Worm (Caenorhabditis elegans) whole organism, L4 larva: ENCODE results near the gene F48G7.7.
A peak's percentile ranks its signal among the peaks of the same experiment; 100 is the strongest.

Experiments
- R02D3.7 ChIP-seq: fragments of 150-350 bp; sonication (generic microtip); optimal IDR thresholded peaks from 3 replicates; lab custom pipeline; 2014; ENCODE audit warnings: missing biosample characterization, missing genetic modification characterization
- Y105C5A.15 ChIP-seq: fragments of 200-800 bp; sonication (Bioruptor generic); IDR thresholded peaks from 2 replicates; pipeline ENCODE4 v1.3.6; 2022; ENCODE audit warnings: missing genetic modification characterization, missing compliant biosample characterization
- aly-2 ChIP-seq: sonication (generic microtip); optimal IDR thresholded peaks from 2 replicates; lab custom pipeline; 2018; ENCODE audit warnings: missing biosample characterization, missing genetic modification characterization
- attf-4 ChIP-seq: sonication (generic microtip); optimal IDR thresholded peaks from 3 replicates; lab custom pipeline; 2017; ENCODE audit warnings: missing biosample characterization, missing genetic modification characterization
- cey-2 ChIP-seq: sonication (generic microtip); optimal IDR thresholded peaks from 3 replicates; lab custom pipeline; 2017; ENCODE audit warnings: missing genetic modification characterization, mild to moderate bottlenecking, missing compliant biosample characterization, antibody characterized with exemption, borderline replicate concordance; ENCODE audit not compliant: insufficient read depth
- daf-16 ChIP-seq, 3 experiments: sonication (generic microtip); optimal IDR thresholded peaks; 2 replicates each; lab custom pipeline; 2016 to 2017; ENCODE audit warnings: missing genetic modification characterization in 3 of 3, missing genetic modification reagents in 3 of 3, mild to moderate bottlenecking in 2 of 3, missing compliant biosample characterization in 2 of 3, missing biosample characterization in 1 of 3, moderate library complexity in 1 of 3
- daf-8 ChIP-seq: fragments of 200-800 bp; sonication (Bioruptor generic); IDR thresholded peaks from 2 replicates; pipeline ENCODE4 v1.3.6; 2022; ENCODE audit warnings: missing genetic modification characterization, missing compliant biosample characterization
- fkh-10 ChIP-seq: fragments of 150-350 bp; optimal IDR thresholded peaks from 2 replicates; lab custom pipeline; 2014; ENCODE audit warnings: missing biosample characterization, missing genetic modification reagents, missing genetic modification characterization
- hmg-1.1 ChIP-seq: fragments of 200-800 bp; sonication (Bioruptor generic); IDR thresholded peaks from 2 replicates; pipeline ENCODE4 v1.3.6; 2022; ENCODE audit warnings: missing genetic modification reagents, missing genetic modification characterization, missing compliant biosample characterization
- jun-1 ChIP-seq: fragments of 150-350 bp; optimal IDR thresholded peaks from 2 replicates; lab custom pipeline; 2014; ENCODE audit warnings: missing biosample characterization, missing genetic modification reagents, missing genetic modification characterization
- lim-7 ChIP-seq: fragments of 200-800 bp; sonication (Bioruptor generic); IDR thresholded peaks from 2 replicates; pipeline ENCODE4 v1.3.6; 2022; ENCODE audit warnings: missing genetic modification characterization, missing compliant biosample characterization
- lin-15B ChIP-seq: fragments of 150-350 bp; sonication (generic microtip); optimal IDR thresholded peaks from 3 replicates; lab custom pipeline; 2014; ENCODE audit warnings: missing biosample characterization, missing genetic modification characterization
- lin-29 ChIP-seq: fragments of 200-800 bp; sonication (Bioruptor generic); IDR thresholded peaks from 2 replicates; pipeline ENCODE4 v1.3.6; 2022; ENCODE audit warnings: missing genetic modification reagents, missing genetic modification characterization, missing compliant biosample characterization
- lin-38 ChIP-seq: fragments of 200-800 bp; sonication (Bioruptor generic); IDR thresholded peaks from 2 replicates; pipeline ENCODE4 v1.3.6; 2022; ENCODE audit warnings: missing genetic modification reagents, missing genetic modification characterization, missing compliant biosample characterization
- lin-39 ChIP-seq: fragments of 150-350 bp; optimal IDR thresholded peaks from 2 replicates; lab custom pipeline; 2014; ENCODE audit warnings: missing biosample characterization, missing genetic modification reagents, missing genetic modification characterization
- lsy-2 ChIP-seq, 2 experiments: fragments of 150-350 bp in 1 of 2; sonication (generic microtip) in 1 of 2; optimal IDR thresholded peaks; 2 replicates each; lab custom pipeline; 2014 to 2017; ENCODE audit warnings: missing biosample characterization in 2 of 2, missing genetic modification characterization in 2 of 2
- mdt-29 ChIP-seq: fragments of 200-800 bp; sonication (Bioruptor generic); IDR thresholded peaks from 2 replicates; pipeline ENCODE4 v1.3.6; 2022; ENCODE audit warnings: missing genetic modification reagents, missing genetic modification characterization, missing compliant biosample characterization
- mxl-3 ChIP-seq: fragments of 200-800 bp; sonication (Bioruptor generic); optimal IDR thresholded peaks from 2 replicates; lab custom pipeline; 2018; ENCODE audit warnings: mild to moderate bottlenecking, missing genetic modification characterization, missing compliant biosample characterization
- nhr-10 ChIP-seq: fragments of 150-350 bp; optimal IDR thresholded peaks from 2 replicates; lab custom pipeline; 2014; ENCODE audit warnings: missing biosample characterization, missing genetic modification characterization
- nhr-102 ChIP-seq: sonication (generic microtip); optimal IDR thresholded peaks from 2 replicates; lab custom pipeline; 2016; ENCODE audit warnings: mild to moderate bottlenecking, missing genetic modification characterization, moderate library complexity, missing compliant biosample characterization
- nhr-11 ChIP-seq: fragments of 150-350 bp; optimal IDR thresholded peaks from 2 replicates; lab custom pipeline; 2014; ENCODE audit warnings: missing biosample characterization, missing genetic modification characterization
- nhr-25 ChIP-seq: sonication (generic microtip); optimal IDR thresholded peaks from 2 replicates; lab custom pipeline; 2017; ENCODE audit warnings: missing genetic modification characterization, mild to moderate bottlenecking, missing compliant biosample characterization, antibody characterized with exemption, moderate library complexity, borderline replicate concordance; ENCODE audit not compliant: insufficient read depth
- nhr-48 ChIP-seq: sonication (generic microtip); optimal IDR thresholded peaks from 2 replicates; lab custom pipeline; 2016; ENCODE audit warnings: mild to moderate bottlenecking, missing genetic modification characterization, missing compliant biosample characterization
- nhr-76 ChIP-seq: fragments of 150-350 bp; optimal IDR thresholded peaks from 2 replicates; lab custom pipeline; 2014; ENCODE audit warnings: missing biosample characterization, missing genetic modification characterization
- rbr-2 ChIP-seq: sonication (generic microtip); optimal IDR thresholded peaks from 2 replicates; lab custom pipeline; 2016; ENCODE audit warnings: missing genotype, missing genetic modification characterization, missing compliant biosample characterization
- saeg-2 ChIP-seq: fragments of 200-800 bp; sonication (Bioruptor generic); IDR thresholded peaks from 2 replicates; pipeline ENCODE4 v1.3.6; 2022; ENCODE audit warnings: missing genetic modification reagents, missing genetic modification characterization, missing compliant biosample characterization
- snpc-1.2 ChIP-seq: fragments of 200-800 bp; sonication (Bioruptor generic); IDR thresholded peaks from 2 replicates; pipeline ENCODE4 v1.3.6; 2022; ENCODE audit warnings: missing genetic modification reagents, missing genetic modification characterization, missing compliant biosample characterization
- snpc-4 ChIP-seq: fragments of 150-350 bp; optimal IDR thresholded peaks from 2 replicates; lab custom pipeline; 2014; ENCODE audit warnings: missing biosample characterization, missing genetic modification characterization
- tra-1 ChIP-seq: fragments of 200-800 bp; sonication (Bioruptor generic); IDR thresholded peaks from 2 replicates; pipeline ENCODE4 v1.3.6; 2022; ENCODE audit warnings: missing genetic modification reagents, missing genetic modification characterization, missing compliant biosample characterization
- unc-39 ChIP-seq: sonication (generic microtip); optimal IDR thresholded peaks from 2 replicates; lab custom pipeline; 2017; ENCODE audit warnings: missing biosample characterization, missing genetic modification characterization
- zag-1 ChIP-seq: fragments of 150-350 bp; optimal IDR thresholded peaks from 2 replicates; lab custom pipeline; 2014; ENCODE audit warnings: missing biosample characterization, missing genetic modification characterization
- zip-2 ChIP-seq: fragments of 150-350 bp; optimal IDR thresholded peaks from 2 replicates; lab custom pipeline; 2014; ENCODE audit warnings: missing biosample characterization, missing genetic modification characterization

Gene F48G7.7

DNA sequence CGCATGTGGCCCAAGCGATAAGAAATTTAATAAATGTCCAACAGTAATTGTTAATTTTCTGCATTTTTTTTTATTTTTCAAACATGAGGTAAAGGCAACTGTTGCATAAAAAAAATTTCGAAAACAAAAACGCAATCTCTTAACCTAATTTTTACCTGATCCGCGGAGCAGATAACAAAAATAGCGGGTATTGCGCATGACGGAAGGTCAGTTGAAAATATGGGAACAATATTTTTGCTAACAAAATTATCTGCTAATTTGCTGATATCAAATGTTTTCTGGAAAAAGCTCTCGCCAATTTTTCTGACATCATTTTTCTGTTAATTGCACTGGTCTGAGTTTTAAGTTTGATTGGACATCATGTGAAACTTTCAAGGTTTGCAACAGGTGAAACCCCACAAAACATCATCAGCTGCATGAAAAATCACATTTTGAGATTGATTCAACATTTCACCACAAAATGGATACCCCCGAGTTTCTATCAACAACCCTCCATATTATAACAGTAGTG is 38.2 kb upstream of the F48G7.7 start, which contains the start of the genes F31F4.11 and srh-266:
F31F4.11 (minus strand) TSS at position 101 of the 511 bp plus-strand sequence.
srh-266 (plus strand) TSS at position 461 of the 511 bp plus-strand sequence.
- TF ChIP-seq nhr-25 (tag; lab: Kevin White, UChicago) = no peak
- no peak for TF ChIP-seq snpc-1.2 (GFP tag; lab: Robert Waterston, UW)
- TF ChIP-seq lsy-2 (tag; optimal IDR thresholded peaks at IDR 0.05; lab: Kevin White, UChicago) = no peak
- no peak for TF ChIP-seq cey-2 (tag; lab: Kevin White, UChicago)
- TF ChIP-seq lin-39 (tag; lab: Kevin White, UChicago) = no peak
- TF ChIP-seq, all 104 proteins: peak for 0

DNA sequence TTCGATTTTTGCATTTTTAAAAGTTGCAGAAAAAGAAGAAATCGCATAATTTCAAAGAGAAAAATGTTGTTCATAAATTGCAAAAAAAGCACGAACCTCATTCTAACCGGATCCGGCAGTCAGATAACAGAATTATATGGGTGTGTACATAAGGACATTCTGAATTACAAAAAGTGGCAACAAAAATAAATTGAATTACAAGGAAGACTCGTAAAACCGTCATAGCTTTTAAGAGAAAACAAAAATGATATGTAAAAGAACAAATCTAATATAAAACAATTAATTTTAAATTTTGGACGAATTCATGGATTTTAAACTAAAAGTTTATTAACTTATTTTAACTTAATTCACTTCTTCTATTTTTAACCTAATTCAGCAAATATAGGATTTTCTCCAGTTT is 34.0 kb upstream of the F48G7.7 start, which contains the start of gene F31F4.17:
F31F4.17 (minus strand) TSS at position 101 of the 400 bp plus-strand sequence.
- TF ChIP-seq jun-1 (tag; lab: Kevin White, UChicago) = no peak
- TF ChIP-seq R02D3.7 (tag; lab: Kevin White, UChicago) = no peak
- no peak for TF ChIP-seq attf-4 (tag; lab: Kevin White, UChicago)
- no peak for TF ChIP-seq lin-15B (tag; lab: Kevin White, UChicago)
- TF ChIP-seq nhr-102 = no peak
- no peak for TF ChIP-seq hmg-1.1 (GFP tag; lab: Robert Waterston, UW)
- no peak for TF ChIP-seq saeg-2
- no peak for TF ChIP-seq aly-2 (tag; lab: Kevin White, UChicago)
- TF ChIP-seq rbr-2 (tag; lab: Kevin White, UChicago) = no peak
- TF ChIP-seq mdt-29 (GFP tag; lab: Robert Waterston, UW) = no peak
- no peak for TF ChIP-seq snpc-1.2 (GFP tag; lab: Robert Waterston, UW)
- TF ChIP-seq snpc-4 (tag; lab: Kevin White, UChicago) = no peak
- no peak for TF ChIP-seq lin-39 (tag; lab: Kevin White, UChicago)
- TF ChIP-seq lin-29 (GFP tag; lab: Robert Waterston, UW) = no peak

DNA sequence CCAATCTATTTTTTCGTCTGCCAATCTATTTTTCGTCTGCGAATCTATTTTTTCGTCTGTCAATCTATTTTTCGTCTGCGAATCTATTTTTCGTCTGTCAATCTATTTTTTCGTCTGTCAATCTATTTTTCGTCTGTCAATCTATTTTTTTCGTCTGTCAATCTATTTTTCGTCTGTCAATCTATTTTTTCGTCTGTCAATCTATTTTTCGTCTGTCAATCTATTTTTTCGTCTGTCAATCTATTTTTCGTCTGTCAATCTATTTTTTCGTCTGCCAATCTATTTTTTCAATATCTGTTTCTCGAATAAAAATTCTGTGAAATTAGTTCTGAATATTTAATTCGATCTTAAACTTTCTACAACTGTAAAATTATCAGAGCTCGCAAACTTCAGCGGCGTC is 31.9 kb upstream of the F48G7.7 start:
- peak; percentile 59; the same call in 1 of the 2 replicates for TF ChIP-seq lim-7

DNA sequence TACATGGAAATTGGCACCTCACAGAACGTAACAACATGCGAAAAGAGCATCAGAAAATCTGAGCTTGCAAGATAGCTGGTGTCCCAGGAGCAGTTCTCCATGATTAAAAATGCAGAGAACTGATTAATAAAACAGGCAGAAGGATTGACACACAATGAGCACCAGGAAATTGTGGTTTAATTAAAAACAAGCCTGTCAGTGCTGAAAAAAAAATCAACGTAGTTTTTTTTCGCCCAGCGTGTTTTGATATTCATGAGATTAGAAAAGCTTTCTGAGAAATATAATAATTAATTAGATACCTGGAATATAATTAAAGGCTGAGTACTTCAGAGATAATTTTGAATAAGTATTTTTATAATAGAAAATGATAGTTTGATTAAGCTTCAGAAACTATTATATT is 31.5 kb upstream of the F48G7.7 start, which contains the start of gene srh-246:
srh-246 (minus strand) TSS at position 101 of the 400 bp plus-strand sequence.
- TF ChIP-seq daf-16 (GFP tag; optimal IDR thresholded peaks at IDR 0.05; lab: Kevin White, UChicago) = no peak
- TF ChIP-seq daf-16 (tag; optimal IDR thresholded peaks at IDR 0.05; lab: Kevin White, UChicago) = no peak
- no peak for TF ChIP-seq Y105C5A.15
- no peak for TF ChIP-seq nhr-11 (tag; lab: Kevin White, UChicago)
- TF ChIP-seq nhr-76 (tag; lab: Kevin White, UChicago) = no peak
- TF ChIP-seq lin-38 (GFP tag; lab: Robert Waterston, UW) = no peak
- TF ChIP-seq tra-1 (GFP tag; lab: Robert Waterston, UW) = no peak
- no peak for TF ChIP-seq zip-2 (tag; lab: Kevin White, UChicago)
- no peak for TF ChIP-seq nhr-10 (tag; lab: Kevin White, UChicago)
- TF ChIP-seq fkh-10 (GFP tag; lab: Kevin White, UChicago) = no peak
- no peak for TF ChIP-seq nhr-48 (tag; lab: Kevin White, UChicago)
- TF ChIP-seq jun-1 (tag; lab: Kevin White, UChicago) = no peak
- TF ChIP-seq zag-1 (tag; lab: Kevin White, UChicago) = no peak
- TF ChIP-seq daf-8 (GFP tag; lab: Robert Waterston, UW) = no peak
- no peak for TF ChIP-seq attf-4 (tag; lab: Kevin White, UChicago)
- no peak for TF ChIP-seq lim-7
- no peak for TF ChIP-seq mxl-3 (GFP tag; lab: Kevin White, UChicago)
- no peak for TF ChIP-seq unc-39 (tag; lab: Kevin White, UChicago)
- TF ChIP-seq, all 104 proteins: peak for 0

DNA sequence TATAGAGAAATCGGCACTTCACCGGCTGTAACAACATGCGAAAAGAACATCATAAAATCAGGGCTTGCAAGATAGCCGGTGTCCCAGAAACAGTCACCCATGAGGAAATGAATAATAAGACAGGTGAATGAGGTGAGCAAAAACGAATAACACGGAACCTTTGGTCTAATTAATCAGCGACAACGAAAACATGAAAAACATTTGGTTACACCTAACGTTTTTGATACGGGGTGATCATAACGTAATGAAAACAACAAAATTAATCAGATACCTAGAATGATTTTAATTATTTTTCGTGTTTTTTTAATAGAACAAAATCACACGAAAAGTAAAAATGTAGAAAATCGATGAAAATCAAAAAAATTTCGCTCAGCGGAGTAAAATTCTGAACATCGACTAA is 29.6 kb upstream of the F48G7.7 start, which contains the start of gene srh-245:
srh-245 (minus strand) TSS at position 101 of the 400 bp plus-strand sequence.
- no peak for TF ChIP-seq zag-1 (tag; lab: Kevin White, UChicago)
- no peak for TF ChIP-seq zip-2 (tag; lab: Kevin White, UChicago)
